Fruit fly (Drosophila melanogaster) S2 (cell line): Measurements from ENCODE around the gene Osi14.

Source experiments
- CG8478 ChIP-seq: fragments of >200 bp; optimal IDR thresholded peaks from 2 replicates; lab custom pipeline; 2018
- CTCF ChIP-seq, 2 experiments: fragments of >200 bp; optimal IDR thresholded peaks; 2 replicates each; lab custom pipeline; 2018

DNA sequence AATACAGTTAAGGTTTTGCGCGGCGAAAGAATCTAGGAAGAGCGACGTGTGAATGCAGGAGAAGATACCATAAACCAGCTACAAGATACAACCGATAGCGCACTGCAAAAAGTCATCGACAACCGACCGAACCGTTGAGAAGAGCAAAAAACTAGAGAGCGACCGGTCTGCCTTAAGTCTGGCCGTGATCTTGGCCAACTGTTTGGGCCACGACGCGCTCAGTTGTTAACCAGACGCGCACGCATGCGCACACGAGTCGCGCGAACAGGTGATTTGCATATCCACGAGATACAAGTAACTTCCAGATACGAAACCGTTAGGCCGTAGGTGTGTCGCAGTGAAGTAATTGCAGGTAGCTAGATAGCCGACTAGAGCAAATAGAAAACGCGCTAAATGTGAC lies 16.1 kb downstream of the Osi14 start:
- TF ChIP-seq CTCF (optimal IDR thresholded peaks at IDR 0.05; lab: Kevin White, UChicago) (no peak), CG8478 (lab: Kevin White, UChicago) (no peak)
